Worm (Caenorhabditis elegans) whole organism, L4 larva: ENCODE data around the gene C53D6.4.

Source experiments
- F26F4.8 ChIP-seq: fragments of 200-800 bp; sonication (Bioruptor generic); conservative IDR thresholded peaks from 2 replicates; pipeline ENCODE4 v1.3.6; 2022; ENCODE audit warnings: missing genetic modification characterization, missing compliant biosample characterization
- Y75B8A.6 ChIP-seq: fragments of 200-800 bp; sonication (Bioruptor generic); IDR thresholded peaks from 2 replicates; pipeline ENCODE4 v1.3.6; 2022; ENCODE audit warnings: missing genetic modification reagents, missing genetic modification characterization, missing compliant biosample characterization
- ZK546.5 ChIP-seq, 2 experiments: sonication (generic microtip); optimal IDR thresholded peaks; 2 replicates each; lab custom pipeline; 2017; ENCODE audit warnings: missing biosample characterization in 2 of 2, missing genetic modification characterization in 2 of 2
- aly-2 ChIP-seq: sonication (generic microtip); optimal IDR thresholded peaks from 2 replicates; lab custom pipeline; 2018; ENCODE audit warnings: missing biosample characterization, missing genetic modification characterization
- dve-1 ChIP-seq: sonication (generic microtip); optimal IDR thresholded peaks from 2 replicates; lab custom pipeline; 2017; ENCODE audit warnings: antibody characterized with exemption, mild to moderate bottlenecking, missing genetic modification characterization, missing compliant biosample characterization; ENCODE audit not compliant: insufficient read depth
- fkh-10 ChIP-seq: fragments of 150-350 bp; optimal IDR thresholded peaks from 2 replicates; lab custom pipeline; 2014; ENCODE audit warnings: missing biosample characterization, missing genetic modification reagents, missing genetic modification characterization
- lin-13 ChIP-seq: fragments of 150-350 bp; optimal IDR thresholded peaks from 2 replicates; lab custom pipeline; 2014; ENCODE audit warnings: missing biosample characterization, missing genetic modification reagents, missing genetic modification characterization
- lin-39 ChIP-seq: fragments of 150-350 bp; optimal IDR thresholded peaks from 2 replicates; lab custom pipeline; 2014; ENCODE audit warnings: missing biosample characterization, missing genetic modification reagents, missing genetic modification characterization
- mes-2 ChIP-seq: sonication (generic microtip); optimal IDR thresholded peaks from 2 replicates; lab custom pipeline; 2016; ENCODE audit warnings: missing genotype, mild to moderate bottlenecking, missing genetic modification characterization, missing compliant biosample characterization; ENCODE audit not compliant: poor library complexity, severe bottlenecking
- nhr-10 ChIP-seq: fragments of 150-350 bp; optimal IDR thresholded peaks from 2 replicates; lab custom pipeline; 2014; ENCODE audit warnings: missing biosample characterization, missing genetic modification characterization
- snpc-4 ChIP-seq: fragments of 150-350 bp; optimal IDR thresholded peaks from 2 replicates; lab custom pipeline; 2014; ENCODE audit warnings: missing biosample characterization, missing genetic modification characterization
- unc-62 ChIP-seq, 3 experiments: fragments of 150-350 bp in 1 of 3; sonication (generic microtip); optimal IDR thresholded peaks in 2 of 3; peaks in 1 of 3; 1 replicate in 1 of 3; 2 replicates in 2 of 3; lab custom pipeline; 2014 to 2017; ENCODE audit warnings: missing biosample characterization in 3 of 3, missing genetic modification characterization in 3 of 3, missing genetic modification reagents in 3 of 3, missing genotype in 1 of 3

- TF ChIP-seq aly-2 (tag; lab: Kevin White, UChicago) (no peak), ZK546.5 (tag; optimal IDR thresholded peaks at IDR 0.05; lab: Kevin White, UChicago) (no peak), mes-2 (tag; lab: Kevin White, UChicago) (no peak), fkh-10 (no peak), snpc-4 (tag; lab: Kevin White, UChicago) (no peak), dve-1 (tag; lab: Kevin White, UChicago) (no peak), unc-62 (GFP tag; optimal IDR thresholded peaks at IDR 0.05 in 1 of 2; lab: Kevin White, UChicago) (no peak), unc-62 (tag; optimal IDR thresholded peaks at IDR 0.05; lab: Kevin White, UChicago) (no peak), F26F4.8 (GFP tag; lab: Robert Waterston, UW) (no peak), Y75B8A.6 (GFP tag; lab: Robert Waterston, UW) (no peak), lin-39 (tag; lab: Kevin White, UChicago) (no peak), lin-13 (no peak), nhr-10 (tag; lab: Kevin White, UChicago) (no peak)
Measured at ce11 chrIV:9034340-9034739, 13.6 kb upstream of the C53D6.4 start, which contains the start of gene C53D6.10.
